Fruit fly (Drosophila melanogaster) S2 (cell line): ENCODE data around the gene CG3552.

Source experiments
- CG8478 ChIP-seq: fragments of >200 bp; optimal IDR thresholded peaks from 2 replicates; lab custom pipeline; 2018
- CTCF ChIP-seq, 2 experiments: fragments of >200 bp; optimal IDR thresholded peaks; 2 replicates each; lab custom pipeline; 2018

DNA sequence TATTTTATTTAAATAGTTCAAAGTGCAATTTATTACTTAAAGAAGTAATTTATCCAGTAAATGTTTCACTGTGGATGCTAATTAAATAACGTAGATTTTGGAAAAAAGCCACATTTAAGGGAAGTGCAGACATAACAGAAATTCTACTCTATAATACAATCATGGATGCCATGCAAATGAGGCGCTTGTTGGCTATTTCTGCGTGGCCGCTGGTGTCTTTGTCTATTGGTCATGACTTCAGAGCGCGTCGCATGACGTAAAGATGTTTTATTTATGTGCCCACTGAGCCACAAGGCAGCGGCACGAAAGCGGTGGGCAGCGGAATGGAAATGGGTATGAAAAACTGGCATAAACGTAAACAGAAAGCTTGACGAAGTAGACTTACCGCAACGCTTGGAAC lies 30.3 kb upstream of the CG3552 start:
- TF ChIP-seq CTCF (optimal IDR thresholded peaks at IDR 0.05; lab: Kevin White, UChicago) (no peak), CG8478 (lab: Kevin White, UChicago) (no peak)
